Worm (Caenorhabditis elegans): Measurements from ENCODE around the gene cah-1.

The cah-1 gene

DNA sequence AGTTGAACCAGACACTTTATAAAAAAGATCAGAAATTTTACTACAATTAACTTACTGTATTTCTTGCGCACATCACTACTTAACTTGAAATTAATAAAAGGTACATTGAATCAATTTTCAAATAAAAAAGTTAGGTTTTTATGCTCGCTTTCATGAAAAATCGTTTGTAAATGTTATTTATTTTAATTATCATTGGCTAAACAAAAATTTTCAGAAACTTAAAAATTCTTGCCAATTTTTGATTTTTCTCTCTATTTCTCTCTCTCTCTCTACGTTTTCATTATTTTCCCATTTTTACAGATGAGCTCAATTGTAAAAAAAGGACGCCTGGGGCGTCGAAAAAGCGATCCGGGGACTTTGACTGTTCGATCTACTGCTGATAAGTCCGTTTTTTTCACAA, 24.0 kb upstream of the cah-1 start, which contains the start of gene sax-2:
Gene sax-2, plus strand, starts transcription at position 301 of the 400 bp plus-strand sequence.
- no peak for TF ChIP-seq blmp-1 (tag; optimal IDR thresholded peaks at IDR 0.05)
- TF ChIP-seq drap-1 (GFP tag; optimal IDR thresholded peaks at IDR 0.05), result no peak
- no peak for TF ChIP-seq nhr-12 (tag; optimal IDR thresholded peaks at IDR 0.05)
- TF ChIP-seq mep-1 (tag; optimal IDR thresholded peaks at IDR 0.05), result no peak
- no peak for TF ChIP-seq flh-1 (GFP tag; optimal IDR thresholded peaks at IDR 0.05)
- no peak for TF ChIP-seq lsy-2 (tag; optimal IDR thresholded peaks at IDR 0.05)
- TF ChIP-seq tbx-8 (GFP tag; optimal IDR thresholded peaks at IDR 0.05), result no peak
- TF ChIP-seq hlh-1 (tag; optimal IDR thresholded peaks at IDR 0.05), result no peak
- no peak for TF ChIP-seq ces-1 (GFP tag; optimal IDR thresholded peaks at IDR 0.05)
- no peak for TF ChIP-seq sem-2 (GFP tag; optimal IDR thresholded peaks at IDR 0.05)

DNA sequence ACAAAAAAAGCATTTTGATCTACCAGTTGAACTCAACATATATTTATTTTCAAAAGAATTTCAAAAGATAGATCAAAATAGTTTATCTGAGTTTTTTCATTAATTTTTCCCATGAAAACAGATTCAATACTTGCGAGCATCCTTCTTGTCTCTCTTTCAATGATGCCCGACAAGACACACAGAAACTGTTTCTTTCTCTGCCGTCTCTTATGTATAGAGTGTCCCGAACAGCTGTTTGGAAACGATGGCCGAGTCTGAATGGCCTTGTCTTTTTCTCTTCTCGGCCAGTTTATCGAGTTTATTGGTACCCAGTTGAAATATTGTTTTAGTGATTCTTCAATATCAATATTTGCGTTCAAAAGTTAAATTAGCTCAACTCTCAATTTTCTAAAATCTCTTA, 23.3 kb upstream of the cah-1 start:
- TF ChIP-seq hlh-1 (tag; optimal IDR thresholded peaks at IDR 0.05) (peak; percentile 99), mab-5 (tag; optimal IDR thresholded peaks at IDR 0.05) (no peak), unc-120 (tag; optimal IDR thresholded peaks at IDR 0.05; ENCODE audit: poor library complexity, severe bottlenecking) (peak; percentile 40), cnd-1 (tag; optimal IDR thresholded peaks at IDR 0.05) (peak; percentile 84), M03D4.4 (tag; optimal IDR thresholded peaks at IDR 0.05) (no peak), lin-32 (GFP tag; optimal IDR thresholded peaks at IDR 0.05) (peak; percentile 79), nhr-2 (tag; optimal IDR thresholded peaks at IDR 0.05) (no peak), mep-1 (tag; optimal IDR thresholded peaks at IDR 0.05) (peak; percentile 76), lsy-2 (tag; optimal IDR thresholded peaks at IDR 0.05) (no peak), ces-1 (GFP tag; optimal IDR thresholded peaks at IDR 0.05) (peak; percentile 48), nhr-76 (tag; optimal IDR thresholded peaks at IDR 0.05) (no peak), elt-1 (tag; optimal IDR thresholded peaks at IDR 0.05; ENCODE audit: borderline replicate concordance, insufficient read depth) (peak; percentile 55)

DNA sequence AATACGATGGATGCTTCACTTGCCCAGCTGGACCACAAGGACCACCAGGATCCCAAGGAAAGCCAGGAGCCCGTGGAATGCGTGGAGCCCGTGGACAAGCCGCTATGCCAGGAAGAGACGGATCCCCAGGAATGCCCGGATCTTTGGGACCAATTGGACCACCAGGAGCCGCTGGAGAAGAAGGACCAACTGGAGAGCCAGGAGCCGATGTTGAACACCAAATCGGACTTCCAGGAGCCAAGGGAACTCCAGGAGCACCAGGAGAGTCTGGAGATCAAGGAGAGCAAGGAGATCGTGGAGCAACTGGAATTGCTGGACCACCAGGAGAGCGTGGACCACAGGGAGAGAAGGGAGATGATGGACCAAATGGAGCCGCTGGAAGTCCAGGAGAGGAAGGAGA, 22.5 kb upstream of the cah-1 start:
- no peak for TF ChIP-seq lsy-2 (tag; optimal IDR thresholded peaks at IDR 0.05)
- no peak for TF ChIP-seq mep-1 (tag; optimal IDR thresholded peaks at IDR 0.05)
- TF ChIP-seq nhr-237 (tag; optimal IDR thresholded peaks at IDR 0.05), result no peak
- no peak for TF ChIP-seq sem-2 (GFP tag; optimal IDR thresholded peaks at IDR 0.05)
- no peak for TF ChIP-seq nhr-28 (tag; optimal IDR thresholded peaks at IDR 0.05)
- no peak for TF ChIP-seq M03D4.4 (tag; optimal IDR thresholded peaks at IDR 0.05)
- peak; percentile 65 for TF ChIP-seq sptf-1 (tag; optimal IDR thresholded peaks at IDR 0.05)

DNA sequence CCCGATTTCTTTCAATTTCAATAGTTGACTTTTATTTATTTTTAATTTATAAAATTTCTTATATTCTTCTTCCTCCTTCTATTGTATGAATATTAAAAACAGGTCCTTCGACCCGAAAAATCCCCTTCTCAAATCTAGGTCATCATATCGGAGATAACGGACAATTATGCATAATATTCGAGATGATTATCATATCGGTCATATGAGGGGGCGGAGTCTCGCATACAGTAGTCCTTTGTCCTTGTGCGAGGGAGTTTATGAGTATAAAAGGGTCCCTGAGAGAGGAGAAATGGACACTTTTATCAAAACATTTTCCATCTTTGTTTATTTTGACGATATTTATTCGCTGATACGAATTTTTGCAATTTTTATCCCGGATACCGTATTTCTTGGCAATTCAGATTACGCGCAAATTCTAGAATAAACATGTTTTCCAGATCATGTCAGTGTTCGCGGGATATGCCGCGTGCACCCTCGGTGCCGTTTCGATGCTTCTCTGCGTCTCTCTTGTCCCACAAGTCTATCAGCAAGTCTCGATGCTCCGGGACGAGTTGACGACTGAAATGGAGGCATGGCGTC, 21.6 kb upstream of the cah-1 start, which contains the start of gene dpy-17:
Gene dpy-17, plus strand, starts transcription at position 438 of the 579 bp plus-strand sequence.
- TF ChIP-seq ceh-83 (GFP tag; optimal IDR thresholded peaks at IDR 0.05) (no peak), flh-1 (GFP tag; optimal IDR thresholded peaks at IDR 0.05) (no peak), snpc-4 (tag; optimal IDR thresholded peaks at IDR 0.05) (no peak), elt-3 (tag; optimal IDR thresholded peaks at IDR 0.05) (peak; percentile 71), tbx-8 (GFP tag; optimal IDR thresholded peaks at IDR 0.05) (no peak), bed-3 (GFP tag; optimal IDR thresholded peaks at IDR 0.05) (no peak), ces-1 (GFP tag; optimal IDR thresholded peaks at IDR 0.05) (no peak), sem-2 (GFP tag; optimal IDR thresholded peaks at IDR 0.05) (no peak), nhr-28 (tag; optimal IDR thresholded peaks at IDR 0.05) (no peak), nhr-12 (tag; optimal IDR thresholded peaks at IDR 0.05) (no peak), lsy-2 (tag; optimal IDR thresholded peaks at IDR 0.05) (peak; percentile 60), ceh-43 (GFP tag; optimal IDR thresholded peaks at IDR 0.05) (no peak), sptf-1 (tag; optimal IDR thresholded peaks at IDR 0.05) (peak; percentile 19), blmp-1 (tag; optimal IDR thresholded peaks at IDR 0.05) (no peak), mls-2 (tag; optimal IDR thresholded peaks at IDR 0.05) (peak; percentile 17), mep-1 (tag; optimal IDR thresholded peaks at IDR 0.05) (no peak), unc-62 (GFP tag; optimal IDR thresholded peaks at IDR 0.05) (peak; percentile 23), ham-2 (GFP tag; optimal IDR thresholded peaks at IDR 0.05) (no peak), lin-32 (GFP tag; optimal IDR thresholded peaks at IDR 0.05) (no peak), unc-39 (tag; optimal IDR thresholded peaks at IDR 0.05) (no peak), lin-13 (tag; optimal IDR thresholded peaks at IDR 0.05) (no peak), hlh-1 (tag; optimal IDR thresholded peaks at IDR 0.05) (no peak), mab-5 (tag; optimal IDR thresholded peaks at IDR 0.05) (no peak), elt-1 (tag; optimal IDR thresholded peaks at IDR 0.05; ENCODE audit: borderline replicate concordance, insufficient read depth) (peak; percentile 93), drap-1 (GFP tag; optimal IDR thresholded peaks at IDR 0.05) (no peak), M03D4.4 (tag; optimal IDR thresholded peaks at IDR 0.05) (no peak), cnd-1 (tag; optimal IDR thresholded peaks at IDR 0.05) (no peak), pha-4 (tag; optimal IDR thresholded peaks at IDR 0.05) (no peak)
